Fruit fly (Drosophila melanogaster) whole organism, embryonic: ENCODE measurements around the gene Or83a.

Experiments used
- Abd-B ChIP-seq: fragments of 200-800 bp; sonication (Bioruptor generic); optimal IDR thresholded peaks from 2 replicates; lab custom pipeline; 2018; ENCODE audit warnings: missing biosample characterization, mild to moderate bottlenecking, missing genetic modification characterization, moderate library complexity
- Atf-2 ChIP-seq: fragments of 200-800 bp; sonication (Bioruptor generic); optimal IDR thresholded peaks from 2 replicates; lab custom pipeline; 2016; ENCODE audit warnings: missing biosample characterization, missing genetic modification characterization
- Bteb2 ChIP-seq: fragments of 200-800 bp; sonication (Bioruptor generic); optimal IDR thresholded peaks from 2 replicates; lab custom pipeline; 2016; ENCODE audit warnings: missing biosample characterization, missing genetic modification characterization
- CG12219 ChIP-seq: fragments of 200-800 bp; sonication (Bioruptor generic); optimal IDR thresholded peaks from 3 replicates; lab custom pipeline; 2018; ENCODE audit warnings: missing biosample characterization, mild to moderate bottlenecking, missing genetic modification characterization
- CG12299 ChIP-seq: fragments of 200-800 bp; sonication (Bioruptor generic); optimal IDR thresholded peaks from 2 replicates; lab custom pipeline; 2018; ENCODE audit warnings: missing biosample characterization, mild to moderate bottlenecking, missing genetic modification characterization
- CG13894 ChIP-seq: fragments of 200-800 bp; sonication (Bioruptor generic); optimal IDR thresholded peaks from 3 replicates; lab custom pipeline; 2018; ENCODE audit warnings: missing biosample characterization, mild to moderate bottlenecking, missing genetic modification characterization, moderate library complexity
- CG15269 ChIP-seq: fragments of 200-800 bp; sonication (Bioruptor generic); optimal IDR thresholded peaks from 2 replicates; lab custom pipeline; 2018; ENCODE audit warnings: missing biosample characterization, mild to moderate bottlenecking, missing genetic modification characterization, moderate library complexity
- CG15696 ChIP-seq: fragments of 200-800 bp; sonication (Bioruptor generic); optimal IDR thresholded peaks from 2 replicates; lab custom pipeline; 2019; ENCODE audit warnings: missing biosample characterization, mild to moderate bottlenecking, missing genetic modification characterization, moderate library complexity
- CG17568 ChIP-seq: fragments of 200-800 bp; sonication (Bioruptor generic); optimal IDR thresholded peaks from 2 replicates; lab custom pipeline; 2018; ENCODE audit warnings: missing biosample characterization, mild to moderate bottlenecking, missing genetic modification characterization, moderate library complexity
- CG1832 ChIP-seq: fragments of 200-800 bp; sonication (Bioruptor generic); optimal IDR thresholded peaks from 2 replicates; lab custom pipeline; 2017; ENCODE audit warnings: missing biosample characterization, mild to moderate bottlenecking, missing genetic modification characterization, inconsistent platforms
- CG18764 ChIP-seq: fragments of 200-800 bp; sonication (Bioruptor generic); optimal IDR thresholded peaks from 3 replicates; lab custom pipeline; 2016; ENCODE audit warnings: missing biosample characterization, missing genetic modification characterization
- CG2875 ChIP-seq: fragments of 200-800 bp; sonication (Bioruptor generic); optimal IDR thresholded peaks from 2 replicates; lab custom pipeline; 2017; ENCODE audit warnings: missing biosample characterization, mild to moderate bottlenecking, missing genetic modification characterization, missing genetic modification reagents
- CG3163 ChIP-seq: fragments of 200-800 bp; sonication (Bioruptor generic); optimal IDR thresholded peaks from 3 replicates; lab custom pipeline; 2016; ENCODE audit warnings: missing biosample characterization, missing genetic modification characterization
- CG42726 ChIP-seq: fragments of 200-800 bp; sonication (Bioruptor generic); IDR thresholded peaks from 2 replicates; pipeline ENCODE4 v1.3.6; 2022; ENCODE audit warnings: missing biosample characterization, missing genetic modification characterization; ENCODE audit not compliant: partially characterized antibody
- CG4617 ChIP-seq: fragments of 200-800 bp; sonication (Bioruptor generic); optimal IDR thresholded peaks from 3 replicates; lab custom pipeline; 2016; ENCODE audit warnings: missing biosample characterization, missing genetic modification characterization, borderline replicate concordance
- CG7372 ChIP-seq: fragments of 200-800 bp; sonication (Bioruptor generic); IDR thresholded peaks from 2 replicates; pipeline ENCODE4 v1.3.6; 2022; ENCODE audit warnings: missing biosample characterization, missing genetic modification characterization
- CG8765 ChIP-seq: fragments of 200-800 bp; sonication (Bioruptor generic); IDR thresholded peaks from 2 replicates; pipeline ENCODE4 v1.3.6; 2022; ENCODE audit warnings: missing biosample characterization, missing genetic modification characterization
- CG8924 ChIP-seq: fragments of 200-800 bp; optimal IDR thresholded peaks from 3 replicates; lab custom pipeline; 2019; ENCODE audit warnings: missing biosample characterization, mild to moderate bottlenecking, missing genetic modification characterization, moderate library complexity
- CG8944 ChIP-seq: fragments of 200-800 bp; sonication (Bioruptor generic); optimal IDR thresholded peaks from 3 replicates; lab custom pipeline; 2016; ENCODE audit warnings: missing biosample characterization, missing genetic modification characterization
- Dad ChIP-seq: fragments of 200-800 bp; sonication (Bioruptor generic); optimal IDR thresholded peaks from 3 replicates; lab custom pipeline; 2016; ENCODE audit warnings: missing biosample characterization, missing genetic modification characterization
- Doc3 ChIP-seq: fragments of 200-800 bp; sonication (Bioruptor generic); IDR thresholded peaks from 3 replicates; pipeline ENCODE4 v1.3.6; 2022; ENCODE audit warnings: missing biosample characterization, missing genetic modification characterization; ENCODE audit not compliant: partially characterized antibody
- Fer1 ChIP-seq: fragments of 200-800 bp; sonication (Bioruptor generic); optimal IDR thresholded peaks from 2 replicates; lab custom pipeline; 2017; ENCODE audit warnings: missing biosample characterization, mild to moderate bottlenecking, missing genetic modification characterization
- Fer2 ChIP-seq: fragments of 200-800 bp; sonication (Bioruptor generic); optimal IDR thresholded peaks from 2 replicates; lab custom pipeline; 2018; ENCODE audit warnings: missing biosample characterization, mild to moderate bottlenecking, missing genetic modification characterization, moderate library complexity
- Gsc ChIP-seq: fragments of 200-800 bp; sonication (Bioruptor generic); IDR thresholded peaks from 2 replicates; pipeline ENCODE4 v1.3.6; 2022; ENCODE audit warnings: missing biosample characterization, missing genetic modification characterization
- HHEX ChIP-seq: fragments of 200-800 bp; sonication (Bioruptor generic); optimal IDR thresholded peaks from 3 replicates; lab custom pipeline; 2017; ENCODE audit warnings: missing biosample characterization, mild to moderate bottlenecking, missing genetic modification characterization, missing genetic modification reagents
- MBD-R2 ChIP-seq: fragments of 200-800 bp; sonication (Bioruptor generic); IDR thresholded peaks from 2 replicates; pipeline ENCODE4 v1.3.6; 2022; ENCODE audit warnings: missing biosample characterization, missing genetic modification characterization
- MTF-1 ChIP-seq: fragments of 200-800 bp; sonication (Bioruptor generic); optimal IDR thresholded peaks from 2 replicates; lab custom pipeline; 2018; ENCODE audit warnings: missing biosample characterization, mild to moderate bottlenecking, missing genetic modification characterization, borderline replicate concordance
- NC2β ChIP-seq: fragments of 200-800 bp; sonication (Bioruptor generic); optimal IDR thresholded peaks from 2 replicates; lab custom pipeline; 2016; ENCODE audit warnings: missing biosample characterization, missing genetic modification characterization
- NK7.1 ChIP-seq: fragments of 200-800 bp; sonication (Bioruptor generic); optimal IDR thresholded peaks from 3 replicates; lab custom pipeline; 2016; ENCODE audit warnings: missing biosample characterization, missing genetic modification characterization
- Nf-YC ChIP-seq: fragments of 200-800 bp; optimal IDR thresholded peaks from 3 replicates; lab custom pipeline; 2019; ENCODE audit warnings: missing biosample characterization, mild to moderate bottlenecking, missing genetic modification characterization, moderate library complexity
- Trl ChIP-seq, 3 experiments: fragments of >200 bp in 2 of 3; fragments of 200-800 bp in 1 of 3; sonication (Bioruptor generic) in 1 of 3; optimal IDR thresholded peaks; 2 replicates in 1 of 3; 3 replicates in 2 of 3; lab custom pipeline; 2016 to 2017; ENCODE audit warnings: missing biosample characterization in 1 of 3, missing genetic modification characterization in 1 of 3
- az2 ChIP-seq: fragments of 200-800 bp; sonication (Bioruptor generic); optimal IDR thresholded peaks from 3 replicates; lab custom pipeline; 2016; ENCODE audit warnings: missing biosample characterization, missing genetic modification characterization
- bbx ChIP-seq: fragments of 200-800 bp; sonication (Bioruptor generic); IDR thresholded peaks from 2 replicates; pipeline ENCODE4 v1.3.6; 2022; ENCODE audit warnings: missing biosample characterization, missing genetic modification characterization; ENCODE audit not compliant: partially characterized antibody
- cwo ChIP-seq: fragments of 200-800 bp; sonication (Bioruptor generic); optimal IDR thresholded peaks from 3 replicates; lab custom pipeline; 2017; ENCODE audit warnings: missing biosample characterization, missing genetic modification characterization, mild to moderate bottlenecking, moderate library complexity, missing genetic modification reagents
- dimm ChIP-seq: fragments of 200-800 bp; sonication (Bioruptor generic); IDR thresholded peaks from 2 replicates; pipeline ENCODE4 v1.3.6; 2022; ENCODE audit warnings: missing biosample characterization, missing genetic modification characterization
- disco-r ChIP-seq: fragments of 200-800 bp; sonication (Bioruptor generic); optimal IDR thresholded peaks from 2 replicates; lab custom pipeline; 2016; ENCODE audit warnings: missing biosample characterization, missing genetic modification characterization
- dpn ChIP-seq, 2 experiments: fragments of 200-800 bp; sonication (Bioruptor generic); optimal IDR thresholded peaks; 3 replicates each; lab custom pipeline; 2016; ENCODE audit warnings: missing biosample characterization in 2 of 2, missing genetic modification characterization in 2 of 2
- esg ChIP-seq: fragments of 200-800 bp; sonication (Bioruptor generic); conservative IDR thresholded peaks from 2 replicates; pipeline ENCODE4 v1.3.6; 2022; ENCODE audit warnings: missing biosample characterization, missing genetic modification characterization
- fru ChIP-seq: fragments of >200 bp; optimal IDR thresholded peaks from 2 replicates; lab custom pipeline; 2017
- grn ChIP-seq: fragments of 200-800 bp; sonication (Bioruptor generic); optimal IDR thresholded peaks from 3 replicates; lab custom pipeline; 2017; ENCODE audit warnings: missing biosample characterization, missing genetic modification characterization
- ind ChIP-seq: fragments of 200-800 bp; sonication (Bioruptor generic); optimal IDR thresholded peaks from 3 replicates; lab custom pipeline; 2016; ENCODE audit warnings: missing biosample characterization, missing genetic modification characterization
- inv ChIP-seq: fragments of 200-800 bp; sonication (Bioruptor generic); IDR thresholded peaks from 2 replicates; pipeline ENCODE4 v1.3.6; 2022; ENCODE audit warnings: missing biosample characterization, missing genetic modification characterization; ENCODE audit not compliant: partially characterized antibody
- kah ChIP-seq: fragments of 200-800 bp; sonication (Bioruptor generic); optimal IDR thresholded peaks from 2 replicates; lab custom pipeline; 2018; ENCODE audit warnings: missing biosample characterization, mild to moderate bottlenecking, missing genetic modification characterization
- lilli ChIP-seq: fragments of 200-800 bp; sonication (Bioruptor generic); optimal IDR thresholded peaks from 3 replicates; lab custom pipeline; 2016; ENCODE audit warnings: missing biosample characterization, missing genetic modification characterization
- sens-2 ChIP-seq: fragments of 200-800 bp; sonication (Bioruptor generic); IDR thresholded peaks from 2 replicates; pipeline ENCODE4 v1.3.6; 2022; ENCODE audit warnings: missing biosample characterization, missing genetic modification characterization
- sisA ChIP-seq: fragments of 200-800 bp; sonication (Bioruptor generic); IDR thresholded peaks from 2 replicates; pipeline ENCODE4 v1.3.6; 2022; ENCODE audit warnings: missing biosample characterization, missing genetic modification characterization
- so ChIP-seq: fragments of 200-800 bp; sonication (Bioruptor generic); IDR thresholded peaks from 3 replicates; pipeline ENCODE4 v1.3.6; 2022; ENCODE audit warnings: missing biosample characterization, missing genetic modification characterization
- stwl ChIP-seq: fragments of 200-800 bp; sonication (Bioruptor generic); optimal IDR thresholded peaks from 3 replicates; lab custom pipeline; 2018; ENCODE audit warnings: missing biosample characterization, mild to moderate bottlenecking, missing genetic modification characterization, moderate library complexity
- wek ChIP-seq: fragments of 200-800 bp; sonication (Bioruptor generic); optimal IDR thresholded peaks from 3 replicates; lab custom pipeline; 2018; ENCODE audit warnings: missing biosample characterization, mild to moderate bottlenecking, missing genetic modification characterization, moderate library complexity
- zfh2 ChIP-seq: fragments of 200-800 bp; sonication (Bioruptor generic); optimal IDR thresholded peaks from 2 replicates; lab custom pipeline; 2016; ENCODE audit warnings: missing biosample characterization, missing genetic modification characterization

The Or83a gene

dm6 chr3R:5367512-5368169 is 31.4 kb downstream of the Or83a start (continued):
- TF ChIP-seq zfh2 (GFP tag; lab: Kevin White, UChicago) (no peak), CG15269 (peak; percentile 24), CG8924 (tag; lab: Kevin White, UChicago) (no peak), CG2875 (GFP tag; lab: Kevin White, UChicago) (no peak), CG17568 (GFP tag; lab: Kevin White, UChicago) (no peak), lilli (no peak), disco-r (GFP tag; lab: Kevin White, UChicago) (no peak), NC2β (GFP tag; lab: Kevin White, UChicago) (no peak), grn (GFP tag; lab: Kevin White, UChicago) (no peak), CG1832 (GFP tag; lab: Kevin White, UChicago) (no peak), so (GFP tag; lab: Robert Waterston, UW) (no peak), Gsc (GFP tag; lab: Robert Waterston, UW) (no peak), CG13894 (tag; lab: Kevin White, UChicago) (peak; percentile 11), sisA (no peak), sens-2 (GFP tag; lab: Robert Waterston, UW) (no peak), Nf-YC (tag; lab: Kevin White, UChicago) (no peak), kah (GFP tag; lab: Kevin White, UChicago) (no peak), esg (no peak), bbx (GFP tag; lab: Robert Waterston, UW) (peak; percentile 44; the same call in 1 of the 2 replicates), Abd-B (GFP tag; lab: Kevin White, UChicago) (no peak), fru (lab: Kevin White, UChicago) (no peak), NK7.1 (GFP tag; lab: Kevin White, UChicago) (no peak), ind (GFP tag; lab: Kevin White, UChicago) (no peak), Fer2 (tag; lab: Kevin White, UChicago) (peak; percentile 39), dpn (GFP tag; optimal IDR thresholded peaks at IDR 0.05; lab: Kevin White, UChicago) (no peak), CG8944 (GFP tag; lab: Kevin White, UChicago) (no peak), CG12219 (GFP tag; lab: Kevin White, UChicago) (no peak), Dad (GFP tag; lab: Kevin White, UChicago) (no peak), cwo (GFP tag; lab: Kevin White, UChicago) (no peak), CG7372 (peak; percentile 21; the same call in 1 of the 2 replicates), Doc3 (no peak), MTF-1 (peak; percentile 28), MBD-R2 (GFP tag; lab: Robert Waterston, UW) (peak; percentile 13; the same call in 1 of the 2 replicates), wek (peak; percentile 65), CG8765 (GFP tag; lab: Robert Waterston, UW) (no peak), dimm (GFP tag; lab: Robert Waterston, UW) (no peak), Trl (optimal IDR thresholded peaks at IDR 0.05; lab: Kevin White, UChicago) (no peak), Trl (GFP tag; optimal IDR thresholded peaks at IDR 0.05; lab: Kevin White, UChicago) (no peak), stwl (tag; lab: Kevin White, UChicago) (no peak), inv (GFP tag; lab: Robert Waterston, UW) (no peak), HHEX (GFP tag; lab: Kevin White, UChicago) (no peak), CG18764 (GFP tag; lab: Kevin White, UChicago) (no peak), CG42726 (no peak), Bteb2 (no peak), CG12299 (no peak), Atf-2 (GFP tag; lab: Kevin White, UChicago) (no peak), CG15696 (no peak), CG4617 (GFP tag; lab: Kevin White, UChicago) (no peak), Fer1 (peak; percentile 58), az2 (GFP tag; lab: Kevin White, UChicago) (no peak), CG3163 (no peak)
